Worm (Caenorhabditis elegans) whole organism, young adult: Measurements from ENCODE around the gene W09C2.9.

Source experiments
- B0035.1 ChIP-seq: sonication (generic microtip); optimal IDR thresholded peaks from 2 replicates; lab custom pipeline; 2016; ENCODE audit warnings: missing genetic modification characterization, mild to moderate bottlenecking, missing compliant biosample characterization, missing genotype, missing genetic modification reagents
- B0336.3 ChIP-seq: fragments of 200-800 bp; sonication (Bioruptor generic); IDR thresholded peaks from 2 replicates; pipeline ENCODE4 v1.3.6; 2022; ENCODE audit warnings: missing genetic modification characterization, missing compliant biosample characterization
- C17E4.6 ChIP-seq: fragments of 200-800 bp; sonication (Bioruptor generic); IDR thresholded peaks from 2 replicates; pipeline ENCODE4 v1.3.6; 2022; ENCODE audit warnings: missing genetic modification reagents, missing genetic modification characterization, missing compliant biosample characterization
- D2030.7 ChIP-seq: fragments of 200-800 bp; sonication (Bioruptor generic); IDR thresholded peaks from 2 replicates; pipeline ENCODE4 v1.3.6; 2022; ENCODE audit warnings: missing genetic modification reagents, missing genetic modification characterization, missing compliant biosample characterization
- F22D6.2 ChIP-seq: sonication (generic microtip); optimal IDR thresholded peaks from 2 replicates; lab custom pipeline; 2016; ENCODE audit warnings: mild to moderate bottlenecking, missing genetic modification characterization, missing compliant biosample characterization
- F23B12.7 ChIP-seq: sonication (generic microtip); optimal IDR thresholded peaks from 2 replicates; lab custom pipeline; 2017; ENCODE audit warnings: missing genetic modification characterization, mild to moderate bottlenecking, missing compliant biosample characterization, antibody characterized with exemption, moderate library complexity; ENCODE audit not compliant: insufficient read depth
- F49E8.2 ChIP-seq: sonication (generic microtip); optimal IDR thresholded peaks from 3 replicates; lab custom pipeline; 2017; ENCODE audit warnings: missing genetic modification characterization, mild to moderate bottlenecking, missing compliant biosample characterization, antibody characterized with exemption, moderate library complexity; ENCODE audit not compliant: insufficient read depth
- Y53G8AR.9 ChIP-seq: fragments of 200-800 bp; sonication (Bioruptor generic); conservative IDR thresholded peaks from 2 replicates; pipeline ENCODE4 v1.3.6; 2022; ENCODE audit warnings: missing genetic modification reagents, missing genetic modification characterization, missing compliant biosample characterization
- ZK185.1 ChIP-seq: sonication (generic microtip); optimal IDR thresholded peaks from 2 replicates; lab custom pipeline; 2016; ENCODE audit warnings: mild to moderate bottlenecking, missing genetic modification characterization, missing compliant biosample characterization; ENCODE audit not compliant: poor library complexity, severe bottlenecking
- atf-7 ChIP-seq: sonication (generic microtip); optimal IDR thresholded peaks from 2 replicates; lab custom pipeline; 2017; ENCODE audit warnings: mild to moderate bottlenecking, missing genetic modification characterization, missing compliant biosample characterization
- attf-5 ChIP-seq: fragments of 200-800 bp; sonication (Bioruptor generic); optimal IDR thresholded peaks from 2 replicates; lab custom pipeline; 2018; ENCODE audit warnings: mild to moderate bottlenecking, missing genetic modification characterization, missing compliant biosample characterization
- attf-6 ChIP-seq: fragments of 200-800 bp; sonication (Bioruptor generic); IDR thresholded peaks from 2 replicates; pipeline ENCODE4 v1.3.6; 2022; ENCODE audit warnings: missing genetic modification reagents, missing genetic modification characterization, missing compliant biosample characterization
- bed-1 ChIP-seq: fragments of 200-800 bp; sonication (Bioruptor generic); IDR thresholded peaks from 2 replicates; pipeline ENCODE4 v1.3.6; 2022; ENCODE audit warnings: missing genetic modification reagents, missing genetic modification characterization, missing compliant biosample characterization
- cebp-2 ChIP-seq: fragments of 200-800 bp; sonication (Bioruptor generic); IDR thresholded peaks from 2 replicates; pipeline ENCODE4 v1.3.6; 2022; ENCODE audit warnings: missing genetic modification characterization, missing compliant biosample characterization
- ceh-100 ChIP-seq: fragments of 200-800 bp; sonication (Bioruptor generic); IDR thresholded peaks from 2 replicates; pipeline ENCODE4 v1.3.6; 2022; ENCODE audit warnings: missing genetic modification reagents, missing genetic modification characterization, missing compliant biosample characterization
- ceh-58 ChIP-seq: fragments of 200-800 bp; sonication (Bioruptor generic); IDR thresholded peaks from 2 replicates; pipeline ENCODE4 v1.3.6; 2022; ENCODE audit warnings: missing genetic modification characterization, missing compliant biosample characterization
- ceh-91 ChIP-seq: fragments of 200-800 bp; sonication (Bioruptor generic); IDR thresholded peaks from 2 replicates; pipeline ENCODE4 v1.3.6; 2022; ENCODE audit warnings: missing genetic modification reagents, missing genetic modification characterization, missing compliant biosample characterization
- chd-7 ChIP-seq: sonication (generic microtip); optimal IDR thresholded peaks from 2 replicates; lab custom pipeline; 2016; ENCODE audit warnings: mild to moderate bottlenecking, missing genetic modification characterization, moderate library complexity, missing compliant biosample characterization
- dox-1 ChIP-seq: fragments of 200-800 bp; sonication (Bioruptor generic); IDR thresholded peaks from 2 replicates; pipeline ENCODE4 v1.3.6; 2022; ENCODE audit warnings: missing genetic modification reagents, missing genetic modification characterization, missing compliant biosample characterization
- egl-18 ChIP-seq: fragments of 200-800 bp; sonication (Bioruptor generic); IDR thresholded peaks from 2 replicates; pipeline ENCODE4 v1.3.6; 2022; ENCODE audit warnings: missing genetic modification reagents, missing genetic modification characterization, missing compliant biosample characterization
- egrh-3 ChIP-seq: fragments of 200-800 bp; sonication (Bioruptor generic); IDR thresholded peaks from 2 replicates; pipeline ENCODE4 v1.3.6; 2022; ENCODE audit warnings: missing genetic modification reagents, missing genetic modification characterization, missing compliant biosample characterization
- him-1 ChIP-seq: sonication (generic microtip); optimal IDR thresholded peaks from 2 replicates; lab custom pipeline; 2016; ENCODE audit warnings: missing genotype, missing genetic modification reagents, missing genetic modification characterization, missing compliant biosample characterization
- hlh-26 ChIP-seq: fragments of 200-800 bp; sonication (Bioruptor generic); conservative IDR thresholded peaks from 2 replicates; pipeline ENCODE4 v1.3.6; 2022; ENCODE audit warnings: missing genetic modification reagents, missing genetic modification characterization, missing compliant biosample characterization
- hsf-1 ChIP-seq: fragments of 200-800 bp; sonication (Bioruptor generic); IDR thresholded peaks from 2 replicates; pipeline ENCODE4 v1.3.6; 2022; ENCODE audit warnings: missing genetic modification reagents, missing genetic modification characterization, missing compliant biosample characterization
- lag-1 ChIP-seq: fragments of 200-800 bp; sonication (Bioruptor generic); IDR thresholded peaks from 2 replicates; pipeline ENCODE4 v1.3.6; 2022; ENCODE audit warnings: missing genetic modification reagents, missing genetic modification characterization, missing compliant biosample characterization
- lin-40 ChIP-seq: sonication (generic microtip); optimal IDR thresholded peaks from 2 replicates; lab custom pipeline; 2016; ENCODE audit warnings: missing genetic modification characterization, mild to moderate bottlenecking, missing compliant biosample characterization, missing genotype, missing genetic modification reagents
- lin-54 ChIP-seq: fragments of 200-800 bp; sonication (Bioruptor generic); optimal IDR thresholded peaks from 2 replicates; lab custom pipeline; 2018; ENCODE audit warnings: mild to moderate bottlenecking, missing genetic modification characterization, missing compliant biosample characterization
- lsl-1 ChIP-seq: fragments of 200-800 bp; sonication (Bioruptor generic); optimal IDR thresholded peaks from 2 replicates; lab custom pipeline; 2018; ENCODE audit warnings: mild to moderate bottlenecking, missing genetic modification characterization, moderate library complexity, missing compliant biosample characterization
- nfya-1 ChIP-seq: sonication (generic microtip); optimal IDR thresholded peaks from 2 replicates; lab custom pipeline; 2017; ENCODE audit warnings: antibody characterized with exemption, missing compliant biosample characterization, missing genetic modification characterization, borderline replicate concordance; ENCODE audit not compliant: insufficient read depth
- nfya-2 ChIP-seq: fragments of 200-800 bp; sonication (Bioruptor generic); IDR thresholded peaks from 2 replicates; pipeline ENCODE4 v1.3.6; 2022; ENCODE audit warnings: missing genetic modification reagents, missing genetic modification characterization, missing compliant biosample characterization
- nfyb-1 ChIP-seq: fragments of 200-800 bp; sonication (Bioruptor generic); IDR thresholded peaks from 2 replicates; pipeline ENCODE4 v1.3.6; 2022; ENCODE audit warnings: missing genetic modification reagents, missing genetic modification characterization, missing compliant biosample characterization
- nhr-27 ChIP-seq: fragments of 200-800 bp; sonication (Bioruptor generic); optimal IDR thresholded peaks from 2 replicates; lab custom pipeline; 2018; ENCODE audit warnings: mild to moderate bottlenecking, missing genetic modification characterization, moderate library complexity, missing compliant biosample characterization
- rcor-1 ChIP-seq: fragments of 200-800 bp; sonication (Bioruptor generic); IDR thresholded peaks from 2 replicates; pipeline ENCODE4 v1.3.6; 2022; ENCODE audit warnings: missing genetic modification reagents, missing genetic modification characterization, missing compliant biosample characterization
- repo-1 ChIP-seq: sonication (generic microtip); optimal IDR thresholded peaks from 2 replicates; lab custom pipeline; 2017; ENCODE audit warnings: mild to moderate bottlenecking, missing genetic modification characterization, missing compliant biosample characterization
- sdz-38 ChIP-seq: sonication (generic microtip); optimal IDR thresholded peaks from 2 replicates; lab custom pipeline; 2016; ENCODE audit warnings: missing genotype, missing genetic modification characterization, missing compliant biosample characterization
- sea-2 ChIP-seq: fragments of 200-800 bp; sonication (Bioruptor generic); IDR thresholded peaks from 2 replicates; pipeline ENCODE4 v1.3.6; 2022; ENCODE audit warnings: missing genetic modification characterization, missing compliant biosample characterization
- snpc-1.1 ChIP-seq: sonication (generic microtip); optimal IDR thresholded peaks from 2 replicates; lab custom pipeline; 2017; ENCODE audit warnings: missing genetic modification characterization, mild to moderate bottlenecking, missing compliant biosample characterization, antibody characterized with exemption, moderate library complexity, missing genotype, missing genetic modification reagents; ENCODE audit not compliant: insufficient read depth
- snpc-3.4 ChIP-seq: sonication (generic microtip); optimal IDR thresholded peaks from 2 replicates; lab custom pipeline; 2017; ENCODE audit warnings: missing genetic modification characterization, mild to moderate bottlenecking, missing compliant biosample characterization, antibody characterized with exemption, moderate library complexity, missing genotype, missing genetic modification reagents
- tbp1 ChIP-seq: fragments of 200-800 bp; sonication (Bioruptor generic); optimal IDR thresholded peaks from 2 replicates; lab custom pipeline; 2018; ENCODE audit warnings: mild to moderate bottlenecking, missing genetic modification characterization, missing compliant biosample characterization
- tlf-1 ChIP-seq: fragments of 200-800 bp; sonication (Bioruptor generic); optimal IDR thresholded peaks from 2 replicates; lab custom pipeline; 2018; ENCODE audit warnings: mild to moderate bottlenecking, missing genetic modification characterization, missing compliant biosample characterization
- unc-130 ChIP-seq: sonication (generic microtip); optimal IDR thresholded peaks from 2 replicates; lab custom pipeline; 2016; ENCODE audit warnings: missing genetic modification reagents, missing genetic modification characterization, missing compliant biosample characterization
- zim-3 ChIP-seq: sonication (generic microtip); optimal IDR thresholded peaks from 2 replicates; lab custom pipeline; 2017; ENCODE audit warnings: mild to moderate bottlenecking, missing genetic modification characterization, moderate library complexity, missing compliant biosample characterization
- ztf-18 ChIP-seq: sonication (generic microtip); optimal IDR thresholded peaks from 2 replicates; lab custom pipeline; 2016; ENCODE audit warnings: missing genotype, mild to moderate bottlenecking, missing genetic modification characterization, missing compliant biosample characterization
- ztf-26 ChIP-seq: sonication (generic microtip); optimal IDR thresholded peaks from 2 replicates; lab custom pipeline; 2017; ENCODE audit warnings: missing genetic modification characterization, missing compliant biosample characterization
- ztf-6 ChIP-seq: fragments of 200-800 bp; sonication (Bioruptor generic); IDR thresholded peaks from 2 replicates; pipeline ENCODE4 v1.3.6; 2022; ENCODE audit warnings: missing genetic modification reagents, missing genetic modification characterization, missing compliant biosample characterization

Gene W09C2.9

ce11 chrIV:9592413-9592812 lies 30.8 kb downstream of the W09C2.9 start, which contains the start of gene pei-1:
Gene pei-1, minus strand, starts transcription at chrIV:9592513.
- TF ChIP-seq ceh-100 (no peak), B0035.1 (tag; lab: Kevin White, UChicago) (no peak), egl-18 (GFP tag; lab: Robert Waterston, UW) (no peak), sea-2 (no peak), attf-6 (GFP tag; lab: Robert Waterston, UW) (no peak), dox-1 (GFP tag; lab: Robert Waterston, UW) (no peak), ZK185.1 (no peak), lin-40 (tag; lab: Kevin White, UChicago) (no peak), repo-1 (tag; lab: Kevin White, UChicago) (no peak), C17E4.6 (no peak), cebp-2 (GFP tag; lab: Robert Waterston, UW) (no peak), unc-130 (GFP tag; lab: Kevin White, UChicago) (no peak), sdz-38 (tag; lab: Kevin White, UChicago) (no peak), F49E8.2 (no peak), nfya-2 (GFP tag; lab: Robert Waterston, UW) (no peak), D2030.7 (GFP tag; lab: Robert Waterston, UW) (no peak), atf-7 (tag; lab: Kevin White, UChicago) (no peak), egrh-3 (GFP tag; lab: Robert Waterston, UW) (no peak), lag-1 (no peak), him-1 (tag; lab: Kevin White, UChicago) (no peak)

ce11 chrIV:9588784-9589457 lies 34.2 kb downstream of the W09C2.9 start, which contains the start of gene trcs-1:
Gene trcs-1, minus strand, starts transcription at chrIV:9588834.
- no peak for TF ChIP-seq nfya-2 (GFP tag; lab: Robert Waterston, UW)
- no peak for TF ChIP-seq ztf-6 (GFP tag; lab: Robert Waterston, UW)
- TF ChIP-seq D2030.7 (GFP tag; lab: Robert Waterston, UW) = peak; percentile 77; the same call in 1 of the 2 replicates
- TF ChIP-seq chd-7 (tag; lab: Kevin White, UChicago) = no peak
- no peak for TF ChIP-seq hlh-26 (GFP tag; lab: Robert Waterston, UW)
- peak; percentile 74 for TF ChIP-seq snpc-1.1
- TF ChIP-seq rcor-1 (GFP tag; lab: Robert Waterston, UW) = peak; percentile 71; the same call in 1 of the 2 replicates
- peak; percentile 49; the same call in 1 of the 2 replicates for TF ChIP-seq C17E4.6
- TF ChIP-seq F23B12.7 (tag; lab: Kevin White, UChicago) = no peak
- no peak for TF ChIP-seq ztf-26 (tag; lab: Kevin White, UChicago)
- peak; percentile 88 for TF ChIP-seq ceh-91 (GFP tag; lab: Robert Waterston, UW)
- peak; percentile 70 for TF ChIP-seq F49E8.2
- peak; percentile 55; the same call in 1 of the 2 replicates for TF ChIP-seq hsf-1 (GFP tag; lab: Robert Waterston, UW)
- TF ChIP-seq lin-54 (GFP tag; lab: Kevin White, UChicago) = peak; percentile 91
- TF ChIP-seq snpc-3.4 (tag; lab: Kevin White, UChicago) = peak; percentile 82
- peak; percentile 70 for TF ChIP-seq B0336.3
- TF ChIP-seq lsl-1 (GFP tag; lab: Kevin White, UChicago) = peak; percentile 98
- TF ChIP-seq nfya-1 = no peak
- no peak for TF ChIP-seq nhr-27
- TF ChIP-seq tlf-1 = peak; percentile 73
- TF ChIP-seq egl-18 (GFP tag; lab: Robert Waterston, UW) = no peak
- TF ChIP-seq attf-5 (GFP tag; lab: Kevin White, UChicago) = no peak
- no peak for TF ChIP-seq zim-3 (tag; lab: Kevin White, UChicago)
- TF ChIP-seq ztf-18 (tag; lab: Kevin White, UChicago) = no peak
- TF ChIP-seq bed-1 (GFP tag; lab: Robert Waterston, UW) = no peak
- no peak for TF ChIP-seq Y53G8AR.9 (GFP tag; lab: Robert Waterston, UW)
- no peak for TF ChIP-seq ceh-58 (GFP tag; lab: Robert Waterston, UW)
- TF ChIP-seq repo-1 (tag; lab: Kevin White, UChicago) = no peak
- peak; percentile 51 for TF ChIP-seq tbp1 (GFP tag; lab: Kevin White, UChicago)
- TF ChIP-seq nfyb-1 = no peak
- peak; percentile 40 for TF ChIP-seq unc-130 (GFP tag; lab: Kevin White, UChicago)
- TF ChIP-seq F22D6.2 (tag; lab: Kevin White, UChicago) = no peak
